Fruit fly (Drosophila melanogaster): ENCODE data around the gene png.

The png gene

dm6 chrX:1349255-1349654, 8.1 kb downstream of the png start, which contains the start of gene MTPAP (continued):
- TF ChIP-seq hbn (GFP tag; IDR thresholded peaks at IDR 0.05; ENCODE audit: partially characterized antibody), result peak; percentile 52; the same call in 1 of the 2 replicates
- peak; percentile 70 for TF ChIP-seq Scr (GFP tag; IDR thresholded peaks at IDR 0.05; ENCODE audit: partially characterized antibody)
- peak; percentile 84 for TF ChIP-seq Med (GFP tag)
- peak; percentile 81 for TF ChIP-seq CG2116 (GFP tag; optimal IDR thresholded peaks at IDR 0.05)
- TF ChIP-seq Hr39 (optimal IDR thresholded peaks at IDR 0.05), result no peak
- peak; percentile 66; the same call in 2 of the 3 replicates for TF ChIP-seq CG34422 (GFP tag; IDR thresholded peaks at IDR 0.05)
- peak; percentile 93 for TF ChIP-seq E2f2 (GFP tag; IDR thresholded peaks at IDR 0.05)
- peak; percentile 12 for TF ChIP-seq Fer1 (GFP tag; optimal IDR thresholded peaks at IDR 0.05)
- no peak for TF ChIP-seq CG10274 (GFP tag; optimal IDR thresholded peaks at IDR 0.05)
- TF ChIP-seq bigmax (GFP tag; optimal IDR thresholded peaks at IDR 0.05), result peak; percentile 99
- TF ChIP-seq ase (GFP tag; IDR thresholded peaks at IDR 0.05), result no peak
- TF ChIP-seq CG14710 (tag; optimal IDR thresholded peaks at IDR 0.05), result peak; percentile 57
- TF ChIP-seq CG15514 (GFP tag; optimal IDR thresholded peaks at IDR 0.05), result peak; percentile 70
- peak; percentile 24 for TF ChIP-seq zfh2 (GFP tag; optimal IDR thresholded peaks at IDR 0.05)
- TF ChIP-seq H2.0 (GFP tag; IDR thresholded peaks at IDR 0.05), result no peak
- TF ChIP-seq dm (GFP tag; optimal IDR thresholded peaks at IDR 0.05), result peak; percentile 71
- TF ChIP-seq CG33557 (GFP tag; optimal IDR thresholded peaks at IDR 0.05), result peak; percentile 14
- TF ChIP-seq Mad (GFP tag; optimal IDR thresholded peaks at IDR 0.05), result no peak
- TF ChIP-seq Xbp1 (GFP tag; optimal IDR thresholded peaks at IDR 0.05), result peak; percentile 23
- TF ChIP-seq Dll (GFP tag; IDR thresholded peaks at IDR 0.05; ENCODE audit: partially characterized antibody), result peak; percentile 66
- TF ChIP-seq CG11560 (tag; IDR thresholded peaks at IDR 0.05), result peak; percentile 53; the same call in 1 of the 3 replicates
- peak; percentile 35 for TF ChIP-seq CG13775 (GFP tag; optimal IDR thresholded peaks at IDR 0.05)
- TF ChIP-seq CG34224 (GFP tag; IDR thresholded peaks at IDR 0.05; ENCODE audit: partially characterized antibody), result peak; percentile 65; the same call in 2 of the 3 replicates
- no peak for TF ChIP-seq lbe (GFP tag; optimal IDR thresholded peaks at IDR 0.05)
- peak; percentile 54 for TF ChIP-seq nmo (GFP tag; optimal IDR thresholded peaks at IDR 0.05)
- TF ChIP-seq row (GFP tag; IDR thresholded peaks at IDR 0.05), result peak; percentile 35; the same call in 1 of the 3 replicates
- TF ChIP-seq Nf-YC (tag; optimal IDR thresholded peaks at IDR 0.05), result peak; percentile 39
- TF ChIP-seq Max (GFP tag; optimal IDR thresholded peaks at IDR 0.05), result peak; percentile 50
- peak; percentile 25 for TF ChIP-seq grau (tag; optimal IDR thresholded peaks at IDR 0.05)
- TF ChIP-seq odd (GFP tag; optimal IDR thresholded peaks at IDR 0.05), result no peak
- peak; percentile 1 for TF ChIP-seq CG3163 (GFP tag; optimal IDR thresholded peaks at IDR 0.05)
- TF ChIP-seq pb (GFP tag; optimal IDR thresholded peaks at IDR 0.05), result peak; percentile 2
- peak; percentile 69 for TF ChIP-seq Sry-δ (GFP tag; optimal IDR thresholded peaks at IDR 0.05)
- no peak for TF ChIP-seq CG8359 (GFP tag; optimal IDR thresholded peaks at IDR 0.05; ENCODE audit: borderline replicate concordance)
- no peak for TF ChIP-seq CG10462 (GFP tag; optimal IDR thresholded peaks at IDR 0.05)
- no peak for TF ChIP-seq NC2α (GFP tag; optimal IDR thresholded peaks at IDR 0.05)
- TF ChIP-seq CG4617 (GFP tag; optimal IDR thresholded peaks at IDR 0.05; ENCODE audit: borderline replicate concordance), result peak; percentile 51
- peak; percentile 7 for TF ChIP-seq HmgZ (tag; optimal IDR thresholded peaks at IDR 0.05)
- TF ChIP-seq Doc3 (GFP tag; IDR thresholded peaks at IDR 0.05; ENCODE audit: partially characterized antibody), result peak; percentile 42; the same call in 1 of the 3 replicates
- TF ChIP-seq Dref (GFP tag; IDR thresholded peaks at IDR 0.05), result peak; percentile 70
- no peak for TF ChIP-seq luna (GFP tag; optimal IDR thresholded peaks at IDR 0.05)
- TF ChIP-seq her (GFP tag; optimal IDR thresholded peaks at IDR 0.05), result peak; percentile 14
- peak; percentile 97 for TF ChIP-seq CG7928 (GFP tag; optimal IDR thresholded peaks at IDR 0.05)
- no peak for TF ChIP-seq seq (GFP tag; IDR thresholded peaks at IDR 0.05)
- TF ChIP-seq CG10543 (GFP tag; optimal IDR thresholded peaks at IDR 0.05), result no peak
- TF ChIP-seq jumu (GFP tag; optimal IDR thresholded peaks at IDR 0.05), result peak; percentile 30
- peak; percentile 42; the same call in 1 of the 2 replicates for TF ChIP-seq Bgb (GFP tag; IDR thresholded peaks at IDR 0.05; ENCODE audit: partially characterized antibody)
- no peak for TF ChIP-seq CG32767 (GFP tag; IDR thresholded peaks at IDR 0.05)
- TF ChIP-seq Awh (GFP tag; IDR thresholded peaks at IDR 0.05), result no peak
- peak; percentile 20 for TF ChIP-seq stwl (tag; optimal IDR thresholded peaks at IDR 0.05)
- TF ChIP-seq Adf1 (GFP tag; IDR thresholded peaks at IDR 0.05), result no peak
